Worm (Caenorhabditis elegans) whole organism, L2 larva: Measurements from ENCODE around the gene dmsr-16.

Experiments
- C34F6.9 ChIP-seq: fragments of 150-350 bp; optimal IDR thresholded peaks from 2 replicates; lab custom pipeline; 2014; ENCODE audit warnings: missing biosample characterization, missing genetic modification characterization
- lin-13 ChIP-seq: fragments of 150-350 bp; optimal IDR thresholded peaks from 2 replicates; lab custom pipeline; 2014; ENCODE audit warnings: missing biosample characterization, missing genetic modification reagents, missing genetic modification characterization

DNA sequence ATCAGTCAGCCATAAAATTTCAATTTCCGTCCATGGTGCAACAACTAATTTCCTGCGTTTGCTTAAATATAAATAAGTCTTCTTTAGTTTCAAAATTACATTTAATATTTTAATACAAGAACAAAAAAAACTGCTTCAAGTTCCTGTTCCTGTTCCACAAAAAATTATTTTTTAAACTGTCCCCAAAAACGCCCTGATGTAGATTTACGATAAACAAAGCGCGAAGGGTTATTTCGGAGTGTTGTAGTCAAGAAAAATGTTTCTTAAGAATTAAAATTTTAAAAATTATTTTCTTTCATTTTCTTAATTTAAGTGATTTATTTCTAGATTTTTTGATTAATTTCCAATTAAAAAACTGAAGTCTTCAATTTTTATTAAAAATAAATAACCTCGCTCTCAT is 29.7 kb upstream of the dmsr-16 start, which contains the start of gene T15B7.15:
- TF ChIP-seq lin-13 (GFP tag; lab: Kevin White, UChicago) (no peak), C34F6.9 (peak; percentile 50)
